Worm (Caenorhabditis elegans) whole organism, L4/young adult: ENCODE data around the gene phat-8.

Experiments
- dao-5 ChIP-seq: sonication (generic microtip); optimal IDR thresholded peaks from 2 replicates; lab custom pipeline; 2016; ENCODE audit warnings: missing genotype, missing genetic modification characterization, moderate library complexity, missing compliant biosample characterization
- him-1 ChIP-seq: sonication (generic microtip); optimal IDR thresholded peaks from 2 replicates; lab custom pipeline; 2016; ENCODE audit warnings: missing genotype, missing genetic modification reagents, missing genetic modification characterization, missing compliant biosample characterization

ce11 chrII:12448241-12448640 lies 23.4 kb upstream of the phat-8 start, which contains the start of gene srh-27:
- TF ChIP-seq him-1 (tag; lab: Kevin White, UChicago), result no peak
- TF ChIP-seq dao-5 (tag; lab: Kevin White, UChicago), result no peak
